Comparison of ENCODE assay signal across 5 worm cellular contexts in genomic region chrX:3051315-3051993, ce11.
TF ChIP-seq lines count a peak whose summit lies in the region.

No protein-coding gene starts in this region.

TF ChIP-seq in whole organism, L1 larva, 84 proteins besides CTCF, POLR2A, EP300 and RAD21:
- TF ChIP-seq alr-1 (tag; optimal IDR thresholded peaks at IDR 0.05; lab: Kevin White, UChicago; ENCODE audit: borderline replicate concordance) = no peak
- no peak for TF ChIP-seq lsy-2 (tag; optimal IDR thresholded peaks at IDR 0.05; lab: Kevin White, UChicago)
- no peak for TF ChIP-seq lin-15B (tag; optimal IDR thresholded peaks at IDR 0.05; lab: Kevin White, UChicago)
- no peak for TF ChIP-seq zag-1 (tag; optimal IDR thresholded peaks at IDR 0.05; lab: Kevin White, UChicago)
- TF ChIP-seq unc-86 (tag; optimal IDR thresholded peaks at IDR 0.05; lab: Kevin White, UChicago) = no peak
- TF ChIP-seq fkh-10 (GFP tag; optimal IDR thresholded peaks at IDR 0.05; lab: Kevin White, UChicago) = peak; percentile 50
- peak; percentile 49 for TF ChIP-seq lin-14 (GFP tag; optimal IDR thresholded peaks at IDR 0.05; lab: Kevin White, UChicago)
- TF ChIP-seq tbx-2 (tag; optimal IDR thresholded peaks at IDR 0.05; lab: Kevin White, UChicago) = peak; percentile 25
- no peak for TF ChIP-seq unc-30 (tag; optimal IDR thresholded peaks at IDR 0.05; lab: Kevin White, UChicago)
- TF ChIP-seq ceh-90 (tag; optimal IDR thresholded peaks at IDR 0.05; lab: Kevin White, UChicago) = no peak

TF ChIP-seq in whole organism, L3 larva, 47 proteins besides CTCF, POLR2A, EP300 and RAD21:
- TF ChIP-seq mdl-1 (tag; optimal IDR thresholded peaks at IDR 0.05; lab: Kevin White, UChicago) (no peak), fkh-10 (GFP tag; optimal IDR thresholded peaks at IDR 0.05; lab: Kevin White, UChicago) (peak; percentile 84)
TF ChIP-seq in whole organism, L3 larva: peak in this region for 1.

TF ChIP-seq in whole organism, L4 larva, 104 proteins besides CTCF, POLR2A, EP300 and RAD21:
- TF ChIP-seq ctbp-1 (GFP tag; IDR thresholded peaks at IDR 0.05; lab: Robert Waterston, UW) (0 out of 2 replicates have a peak, but pooled peaks have one; percentile 38), fkh-10 (GFP tag; optimal IDR thresholded peaks at IDR 0.05; lab: Kevin White, UChicago) (peak; percentile 38), aha-1 (tag; lab: Kevin White, UChicago) (peak; percentile 93), ces-1 (GFP tag; optimal IDR thresholded peaks at IDR 0.05; lab: Kevin White, UChicago) (peak; percentile 80), zfp-3 (GFP tag; conservative IDR thresholded peaks at IDR 0.05; lab: Robert Waterston, UW) (no peak), R02D3.7 (tag; optimal IDR thresholded peaks at IDR 0.05; lab: Kevin White, UChicago) (no peak), nhr-77 (tag; optimal IDR thresholded peaks at IDR 0.05; lab: Kevin White, UChicago) (no peak), attf-4 (tag; optimal IDR thresholded peaks at IDR 0.05; lab: Kevin White, UChicago) (no peak)

TF ChIP-seq in whole organism, late embryonic, 69 proteins besides CTCF, POLR2A, EP300 and RAD21:
- TF ChIP-seq ceh-18 (tag; optimal IDR thresholded peaks at IDR 0.05; lab: Kevin White, UChicago) = no peak
- peak; percentile 82 for TF ChIP-seq unc-42 (tag; optimal IDR thresholded peaks at IDR 0.05; lab: Kevin White, UChicago)

TF ChIP-seq in whole organism, mixed stage, embryonic, 35 proteins besides CTCF, POLR2A, EP300 and RAD21:
- TF ChIP-seq ces-1 (GFP tag; optimal IDR thresholded peaks at IDR 0.05; lab: Kevin White, UChicago) = peak; percentile 26
- no peak for TF ChIP-seq lsy-2 (tag; optimal IDR thresholded peaks at IDR 0.05; lab: Kevin White, UChicago)

Comparison
In these comparisons a context has a peak if more than half of its experiments do, and no peak if none do; other contexts are left out.
1. Of the 29 proteins assayed by ChIP-seq in both whole organism, L4 larva and whole organism, L1 larva: peak only in whole organism, L4 larva: aha-1 and ces-1; only in whole organism, L1 larva: none; in both: fkh-10; in neither: 26.